Comparison of ENCODE assay signal across 5 fruit fly cellular contexts in the genomic region with DNA sequence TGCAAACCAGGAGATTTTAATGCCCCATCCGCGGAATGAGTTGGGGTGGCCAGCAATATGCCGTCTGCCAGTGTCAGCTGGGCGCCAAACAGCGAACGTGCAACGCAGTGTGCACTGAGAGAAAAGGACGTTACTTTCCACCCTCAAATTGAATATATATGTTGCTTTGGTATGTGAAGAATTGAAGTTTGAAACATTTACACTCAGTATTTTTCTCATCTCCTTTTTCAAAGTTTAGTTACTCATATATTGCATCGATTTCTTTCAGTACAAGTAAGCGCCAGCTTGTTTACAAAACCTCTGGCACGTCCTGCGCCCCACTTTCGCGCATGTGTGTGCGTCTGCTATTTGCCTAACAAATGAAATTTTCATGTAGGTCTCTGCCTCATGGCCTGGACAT.
TF ChIP-seq lines count a peak whose summit lies in the region.

No protein-coding gene starts in this region.

- TF ChIP-seq CTCF in whole organism, embryonic (GFP tag; optimal IDR thresholded peaks at IDR 0.05; lab: Kevin White, UChicago), result no peak

TF ChIP-seq in whole organism, adult, 20 proteins besides CTCF, POLR2A, EP300 and RAD21:
- no peak for TF ChIP-seq CG11617 (GFP tag; optimal IDR thresholded peaks at IDR 0.05; lab: Kevin White, UChicago)
- no peak for TF ChIP-seq CG1620 (GFP tag; optimal IDR thresholded peaks at IDR 0.05; lab: Kevin White, UChicago)
- TF ChIP-seq tj (GFP tag; optimal IDR thresholded peaks at IDR 0.05; lab: Kevin White, UChicago), result no peak
- TF ChIP-seq CG7101 (tag; optimal IDR thresholded peaks at IDR 0.05; lab: Kevin White, UChicago), result peak; percentile 23
- TF ChIP-seq CG5204 (GFP tag; optimal IDR thresholded peaks at IDR 0.05; lab: Kevin White, UChicago), result peak; percentile 14
- TF ChIP-seq toe (GFP tag; optimal IDR thresholded peaks at IDR 0.05; lab: Kevin White, UChicago), result no peak
- no peak for TF ChIP-seq bab1 (GFP tag; optimal IDR thresholded peaks at IDR 0.05; lab: Kevin White, UChicago)
- TF ChIP-seq Hr96 (GFP tag; optimal IDR thresholded peaks at IDR 0.05; lab: Kevin White, UChicago), result no peak
- no peak for TF ChIP-seq ovo (GFP tag; optimal IDR thresholded peaks at IDR 0.05; lab: Kevin White, UChicago)
- TF ChIP-seq CG33017 (tag; optimal IDR thresholded peaks at IDR 0.05; lab: Kevin White, UChicago), result no peak
- TF ChIP-seq Mnt (GFP tag; optimal IDR thresholded peaks at IDR 0.05; lab: Kevin White, UChicago), result no peak
- no peak for TF ChIP-seq Clk (GFP tag; optimal IDR thresholded peaks at IDR 0.05; lab: Kevin White, UChicago)
- no peak for TF ChIP-seq CG14711 (tag; optimal IDR thresholded peaks at IDR 0.05; lab: Kevin White, UChicago)
- no peak for TF ChIP-seq cic (GFP tag; optimal IDR thresholded peaks at IDR 0.05; lab: Kevin White, UChicago)
- peak; percentile 45 for TF ChIP-seq CG12768 (GFP tag; optimal IDR thresholded peaks at IDR 0.05; lab: Kevin White, UChicago)
- peak; percentile 63 for TF ChIP-seq CG7045 (GFP tag; optimal IDR thresholded peaks at IDR 0.05; lab: Kevin White, UChicago)
- no peak for TF ChIP-seq kay (GFP tag; lab: Kevin White, UChicago; ENCODE audit: borderline replicate concordance)

TF ChIP-seq in whole organism, embryonic, 481 proteins besides CTCF, POLR2A, EP300 and RAD21 (continues in another document):
- TF ChIP-seq MBD-R2 (GFP tag; IDR thresholded peaks at IDR 0.05; lab: Robert Waterston, UW) (0 out of 2 replicates have a peak, but pooled peaks have one; percentile 31), CG5180 (GFP tag; optimal IDR thresholded peaks at IDR 0.05; lab: Kevin White, UChicago) (peak; percentile 9), Nf-YC (tag; optimal IDR thresholded peaks at IDR 0.05; lab: Kevin White, UChicago) (no peak), CG31388 (GFP tag; optimal IDR thresholded peaks at IDR 0.05; lab: Kevin White, UChicago) (no peak), Oli (tag; optimal IDR thresholded peaks at IDR 0.05; lab: Kevin White, UChicago) (peak; percentile 42), Asciz (GFP tag; optimal IDR thresholded peaks at IDR 0.05; lab: Kevin White, UChicago) (peak; percentile 17), lov (optimal IDR thresholded peaks at IDR 0.05; lab: Kevin White, UChicago) (no peak), lov (GFP tag; IDR thresholded peaks at IDR 0.05; lab: Robert Waterston, UW) (peak; percentile 38; the same call in 1 of the 3 replicates), Lim3 (GFP tag; IDR thresholded peaks at IDR 0.05; lab: Robert Waterston, UW) (no peak), Elba2 (GFP tag; optimal IDR thresholded peaks at IDR 0.05; lab: Kevin White, UChicago) (no peak), CrebB (tag; optimal IDR thresholded peaks at IDR 0.05; lab: Kevin White, UChicago) (no peak), CG4424 (GFP tag; optimal IDR thresholded peaks at IDR 0.05; lab: Kevin White, UChicago) (peak; percentile 30), CG17385 (GFP tag; optimal IDR thresholded peaks at IDR 0.05; lab: Kevin White, UChicago) (peak; percentile 11), CG10431 (GFP tag; optimal IDR thresholded peaks at IDR 0.05; lab: Kevin White, UChicago) (no peak), nom (GFP tag; optimal IDR thresholded peaks at IDR 0.05; lab: Kevin White, UChicago) (no peak), CG8924 (tag; optimal IDR thresholded peaks at IDR 0.05; lab: Kevin White, UChicago) (peak; percentile 26), CG7928 (GFP tag; optimal IDR thresholded peaks at IDR 0.05; lab: Kevin White, UChicago) (no peak), CG8281 (tag; optimal IDR thresholded peaks at IDR 0.05; lab: Kevin White, UChicago) (no peak)

TF ChIP-seq in whole organism, prepupa, 60 proteins besides CTCF, POLR2A, EP300 and RAD21 (continues in another document):
- peak; percentile 28 for TF ChIP-seq pdm3 (GFP tag; optimal IDR thresholded peaks at IDR 0.05; lab: Kevin White, UChicago)
- TF ChIP-seq CG6276 (GFP tag; optimal IDR thresholded peaks at IDR 0.05; lab: Kevin White, UChicago), result no peak
- peak; percentile 34 for TF ChIP-seq CG3919 (GFP tag; optimal IDR thresholded peaks at IDR 0.05; lab: Kevin White, UChicago)
- TF ChIP-seq CG6163 (GFP tag; IDR thresholded peaks at IDR 0.05; lab: Robert Waterston, UW), result peak; percentile 80
- TF ChIP-seq Hr39 (GFP tag; optimal IDR thresholded peaks at IDR 0.05; lab: Kevin White, UChicago), result peak; percentile 50
- TF ChIP-seq fkh (GFP tag; optimal IDR thresholded peaks at IDR 0.05; lab: Kevin White, UChicago), result peak; percentile 8
- no peak for TF ChIP-seq CG8319 (GFP tag; optimal IDR thresholded peaks at IDR 0.05; lab: Kevin White, UChicago)
- TF ChIP-seq Smox (GFP tag; optimal IDR thresholded peaks at IDR 0.05; lab: Kevin White, UChicago), result peak; percentile 37
- peak; percentile 68 for TF ChIP-seq CG3032 (tag; optimal IDR thresholded peaks at IDR 0.05; lab: Kevin White, UChicago)
- TF ChIP-seq achi (GFP tag; optimal IDR thresholded peaks at IDR 0.05; lab: Kevin White, UChicago), result peak; percentile 43
- no peak for TF ChIP-seq CG9139 (GFP tag; optimal IDR thresholded peaks at IDR 0.05; lab: Kevin White, UChicago)
- TF ChIP-seq CG1621 (tag; optimal IDR thresholded peaks at IDR 0.05; lab: Kevin White, UChicago), result peak; percentile 22
- TF ChIP-seq CG16779 (tag; optimal IDR thresholded peaks at IDR 0.05; lab: Kevin White, UChicago), result peak; percentile 62
- TF ChIP-seq Gug (GFP tag; IDR thresholded peaks at IDR 0.05; lab: Robert Waterston, UW), result peak; percentile 75
- no peak for TF ChIP-seq Blimp-1 (GFP tag; optimal IDR thresholded peaks at IDR 0.05; lab: Kevin White, UChicago)
- peak; percentile 35 for TF ChIP-seq vri (GFP tag; optimal IDR thresholded peaks at IDR 0.05; lab: Kevin White, UChicago)
- TF ChIP-seq Ets21C (GFP tag; optimal IDR thresholded peaks at IDR 0.05; lab: Kevin White, UChicago), result peak; percentile 29
- peak; percentile 0 for TF ChIP-seq CG34406 (GFP tag; optimal IDR thresholded peaks at IDR 0.05; lab: Kevin White, UChicago)
- TF ChIP-seq CG11902 (GFP tag; optimal IDR thresholded peaks at IDR 0.05; lab: Kevin White, UChicago), result no peak

TF ChIP-seq in whole organism, pupa, 21 proteins besides CTCF, POLR2A, EP300 and RAD21 (continues in another document):
- TF ChIP-seq Pif1B (GFP tag; optimal IDR thresholded peaks at IDR 0.05; lab: Kevin White, UChicago) (no peak), Pif1A (GFP tag; optimal IDR thresholded peaks at IDR 0.05; lab: Kevin White, UChicago) (peak; percentile 51), fd96Ca (GFP tag; IDR thresholded peaks at IDR 0.05; lab: Robert Waterston, UW) (peak; percentile 74; the same call in 1 of the 3 replicates), Ets98B (GFP tag; IDR thresholded peaks at IDR 0.05; lab: Robert Waterston, UW) (peak; percentile 76), CG10348 (GFP tag; IDR thresholded peaks at IDR 0.05; lab: Robert Waterston, UW) (no peak), CG32121 (GFP tag; IDR thresholded peaks at IDR 0.05; lab: Robert Waterston, UW) (peak; percentile 75), CG34367 (tag; optimal IDR thresholded peaks at IDR 0.05; lab: Kevin White, UChicago) (peak; percentile 34), EcR (GFP tag; optimal IDR thresholded peaks at IDR 0.05; lab: Kevin White, UChicago) (no peak), gl (tag; optimal IDR thresholded peaks at IDR 0.05; lab: Kevin White, UChicago) (no peak), CG8159 (tag; optimal IDR thresholded peaks at IDR 0.05; lab: Kevin White, UChicago) (peak; percentile 43), CG4496 (GFP tag; IDR thresholded peaks at IDR 0.05; lab: Robert Waterston, UW) (peak; percentile 88), CG9948 (tag; optimal IDR thresholded peaks at IDR 0.05; lab: Kevin White, UChicago) (peak; percentile 31), CG17806 (tag; optimal IDR thresholded peaks at IDR 0.05; lab: Kevin White, UChicago) (peak; percentile 22), CG13204 (GFP tag; optimal IDR thresholded peaks at IDR 0.05; lab: Kevin White, UChicago) (peak; percentile 38), D1 (tag; optimal IDR thresholded peaks at IDR 0.05; lab: Kevin White, UChicago) (no peak), CG15710 (tag; optimal IDR thresholded peaks at IDR 0.05; lab: Kevin White, UChicago) (peak; percentile 45), rn (GFP tag; IDR thresholded peaks at IDR 0.05; lab: Robert Waterston, UW) (peak; percentile 13; the same call in 1 of the 2 replicates), Snoo (tag; optimal IDR thresholded peaks at IDR 0.05; lab: Kevin White, UChicago) (peak; percentile 81), CG8301 (tag; optimal IDR thresholded peaks at IDR 0.05; lab: Kevin White, UChicago) (peak; percentile 15), CG12605 (GFP tag; IDR thresholded peaks at IDR 0.05; lab: Robert Waterston, UW) (peak; percentile 59)

TF ChIP-seq in whole organism, wandering third instar larva, 38 proteins besides CTCF, POLR2A, EP300 and RAD21 (continues in another document):
- no peak for TF ChIP-seq lola (GFP tag; optimal IDR thresholded peaks at IDR 0.05; lab: Kevin White, UChicago)
- no peak for TF ChIP-seq dsf (GFP tag; optimal IDR thresholded peaks at IDR 0.05; lab: Kevin White, UChicago; ENCODE audit: borderline replicate concordance)
- peak in 1 of 2 experiments; percentile 68 for TF ChIP-seq foxo (GFP tag; optimal IDR thresholded peaks at IDR 0.05; lab: Kevin White, UChicago)
- TF ChIP-seq dmrt93B (GFP tag; optimal IDR thresholded peaks at IDR 0.05; lab: Kevin White, UChicago), result no peak
- TF ChIP-seq sage (GFP tag; optimal IDR thresholded peaks at IDR 0.05; lab: Kevin White, UChicago), result no peak
- peak; percentile 70 for TF ChIP-seq Sp1 (GFP tag; optimal IDR thresholded peaks at IDR 0.05; lab: Kevin White, UChicago)
- TF ChIP-seq Vsx2 (GFP tag; optimal IDR thresholded peaks at IDR 0.05; lab: Kevin White, UChicago; ENCODE audit: partially characterized antibody), result no peak
- no peak for TF ChIP-seq sv (GFP tag; optimal IDR thresholded peaks at IDR 0.05; lab: Kevin White, UChicago)
- TF ChIP-seq tai (GFP tag; optimal IDR thresholded peaks at IDR 0.05; lab: Kevin White, UChicago), result no peak
- TF ChIP-seq h (GFP tag; optimal IDR thresholded peaks at IDR 0.05; lab: Kevin White, UChicago), result peak; percentile 67
- peak; percentile 14 for TF ChIP-seq psq (GFP tag; optimal IDR thresholded peaks at IDR 0.05; lab: Kevin White, UChicago)
- TF ChIP-seq usp (GFP tag; optimal IDR thresholded peaks at IDR 0.05; lab: Kevin White, UChicago), result no peak
- TF ChIP-seq Abd-B (GFP tag; optimal IDR thresholded peaks at IDR 0.05; lab: Kevin White, UChicago), result no peak
- TF ChIP-seq GATAd (GFP tag; optimal IDR thresholded peaks at IDR 0.05; lab: Kevin White, UChicago), result no peak
- TF ChIP-seq CG32264 (GFP tag; optimal IDR thresholded peaks at IDR 0.05; lab: Kevin White, UChicago), result no peak
- peak; percentile 42 for TF ChIP-seq ey (GFP tag; optimal IDR thresholded peaks at IDR 0.05; lab: Kevin White, UChicago)
- TF ChIP-seq Dif (GFP tag; optimal IDR thresholded peaks at IDR 0.05; lab: Kevin White, UChicago; ENCODE audit: partially characterized antibody), result no peak
- no peak for TF ChIP-seq brk (GFP tag; optimal IDR thresholded peaks at IDR 0.05; lab: Kevin White, UChicago)
- TF ChIP-seq Jra (GFP tag; optimal IDR thresholded peaks at IDR 0.05; lab: Kevin White, UChicago), result no peak
- peak; percentile 40 for TF ChIP-seq Hnf4 (GFP tag; optimal IDR thresholded peaks at IDR 0.05; lab: Kevin White, UChicago)
- no peak for TF ChIP-seq Myc (optimal IDR thresholded peaks at IDR 0.05; lab: Kevin White, UChicago)
- no peak for TF ChIP-seq pan (optimal IDR thresholded peaks at IDR 0.05; lab: Kevin White, UChicago)
- TF ChIP-seq Hr78 (GFP tag; optimal IDR thresholded peaks at IDR 0.05; lab: Kevin White, UChicago), result no peak
